Worm (Caenorhabditis elegans) whole organism, late embryonic: ENCODE results near the gene grd-8.

Experiments
- C38D4.7 ChIP-seq: fragments of 200-800 bp; sonication (Bioruptor generic); optimal IDR thresholded peaks from 2 replicates; lab custom pipeline; 2018; ENCODE audit warnings: mild to moderate bottlenecking, missing genetic modification characterization, moderate library complexity, missing compliant biosample characterization
- F13H6.1 ChIP-seq: sonication (generic microtip); optimal IDR thresholded peaks from 2 replicates; lab custom pipeline; 2016; ENCODE audit warnings: missing genetic modification characterization, missing compliant biosample characterization
- K02D7.2 ChIP-seq: sonication (generic microtip); optimal IDR thresholded peaks from 2 replicates; lab custom pipeline; 2017; ENCODE audit warnings: mild to moderate bottlenecking, missing genetic modification characterization, missing compliant biosample characterization
- T23F11.4 ChIP-seq: fragments of 200-800 bp; sonication (Bioruptor generic); optimal IDR thresholded peaks from 2 replicates; lab custom pipeline; 2018; ENCODE audit warnings: mild to moderate bottlenecking, missing genetic modification characterization, missing compliant biosample characterization
- Y22D7AL.16 ChIP-seq: sonication (generic microtip); optimal IDR thresholded peaks from 2 replicates; lab custom pipeline; 2016; ENCODE audit warnings: missing genetic modification characterization, missing compliant biosample characterization
- ahr-1 ChIP-seq: sonication (generic microtip); optimal IDR thresholded peaks from 2 replicates; lab custom pipeline; 2016; ENCODE audit warnings: missing genetic modification characterization, missing compliant biosample characterization
- ama-1 ChIP-seq: fragments of 150-350 bp; optimal IDR thresholded peaks from 2 replicates; lab custom pipeline; 2014
- ceh-18 ChIP-seq: sonication (generic microtip); optimal IDR thresholded peaks from 2 replicates; lab custom pipeline; 2016; ENCODE audit warnings: missing genetic modification characterization, missing compliant biosample characterization
- ceh-19 ChIP-seq: fragments of 200-800 bp; sonication (Bioruptor generic); optimal IDR thresholded peaks from 2 replicates; lab custom pipeline; 2018; ENCODE audit warnings: mild to moderate bottlenecking, missing genetic modification characterization, missing compliant biosample characterization
- ceh-22 ChIP-seq: sonication (generic microtip); optimal IDR thresholded peaks from 2 replicates; lab custom pipeline; 2017; ENCODE audit warnings: missing biosample characterization, missing genetic modification characterization
- ceh-24 ChIP-seq: sonication (generic microtip); optimal IDR thresholded peaks from 2 replicates; lab custom pipeline; 2016; ENCODE audit warnings: mild to moderate bottlenecking, missing genetic modification characterization, missing compliant biosample characterization
- ceh-31 ChIP-seq: sonication (generic microtip); optimal IDR thresholded peaks from 2 replicates; lab custom pipeline; 2016; ENCODE audit warnings: missing genetic modification characterization, missing compliant biosample characterization
- ceh-34 ChIP-seq: sonication (generic microtip); optimal IDR thresholded peaks from 2 replicates; lab custom pipeline; 2016; ENCODE audit warnings: mild to moderate bottlenecking, missing genetic modification characterization, missing compliant biosample characterization
- ceh-45 ChIP-seq: fragments of 200-800 bp; sonication (Bioruptor generic); IDR thresholded peaks from 2 replicates; pipeline ENCODE4 v1.3.6; 2022; ENCODE audit warnings: missing genetic modification reagents, missing genetic modification characterization, missing compliant biosample characterization
- ceh-48 ChIP-seq: sonication (generic microtip); optimal IDR thresholded peaks from 2 replicates; lab custom pipeline; 2016; ENCODE audit warnings: missing genetic modification characterization, inconsistent platforms, missing compliant biosample characterization
- ceh-6 ChIP-seq: fragments of 200-800 bp; sonication (Bioruptor generic); optimal IDR thresholded peaks from 2 replicates; lab custom pipeline; 2018; ENCODE audit warnings: mild to moderate bottlenecking, missing genetic modification characterization, missing compliant biosample characterization
- che-1 ChIP-seq: sonication (generic microtip); optimal IDR thresholded peaks from 2 replicates; lab custom pipeline; 2016; ENCODE audit warnings: mild to moderate bottlenecking, missing genetic modification characterization, missing compliant biosample characterization
- dmd-4 ChIP-seq: sonication (generic microtip); optimal IDR thresholded peaks from 2 replicates; lab custom pipeline; 2016; ENCODE audit warnings: borderline replicate concordance, missing genetic modification characterization, missing compliant biosample characterization
- elt-2 ChIP-seq: sonication (generic microtip); optimal IDR thresholded peaks from 2 replicates; lab custom pipeline; 2016; ENCODE audit warnings: missing genetic modification reagents, missing genetic modification characterization, missing compliant biosample characterization
- elt-4 ChIP-seq: sonication (generic microtip); optimal IDR thresholded peaks from 2 replicates; lab custom pipeline; 2016; ENCODE audit warnings: missing genetic modification characterization, missing compliant biosample characterization
- fax-1 ChIP-seq: sonication (generic microtip); optimal IDR thresholded peaks from 2 replicates; lab custom pipeline; 2016; ENCODE audit warnings: missing genotype, missing genetic modification characterization, missing compliant biosample characterization
- fkh-6 ChIP-seq: sonication (generic microtip); optimal IDR thresholded peaks from 2 replicates; lab custom pipeline; 2016; ENCODE audit warnings: missing genetic modification characterization, missing compliant biosample characterization
- gmeb-2 ChIP-seq: sonication (generic microtip); optimal IDR thresholded peaks from 2 replicates; lab custom pipeline; 2016; ENCODE audit warnings: missing genetic modification characterization, inconsistent platforms, missing compliant biosample characterization
- hlh-30 ChIP-seq: sonication (generic microtip); optimal IDR thresholded peaks from 2 replicates; lab custom pipeline; 2017; ENCODE audit warnings: antibody characterized with exemption, missing genetic modification characterization, missing compliant biosample characterization; ENCODE audit not compliant: insufficient read depth
- hlh-6 ChIP-seq: sonication (generic microtip); optimal IDR thresholded peaks from 2 replicates; lab custom pipeline; 2016; ENCODE audit warnings: missing genotype, missing genetic modification characterization, missing compliant biosample characterization
- hlh-8 ChIP-seq: sonication (generic microtip); optimal IDR thresholded peaks from 2 replicates; lab custom pipeline; 2016; ENCODE audit warnings: missing genotype, missing genetic modification characterization, missing compliant biosample characterization
- lin-11 ChIP-seq: fragments of 200-800 bp; sonication (Bioruptor generic); optimal IDR thresholded peaks from 2 replicates; lab custom pipeline; 2018; ENCODE audit warnings: mild to moderate bottlenecking, missing genetic modification characterization, missing compliant biosample characterization
- nfya-1 ChIP-seq: sonication (generic microtip); optimal IDR thresholded peaks from 2 replicates; lab custom pipeline; 2017; ENCODE audit warnings: missing genetic modification characterization, mild to moderate bottlenecking, missing compliant biosample characterization, antibody characterized with exemption, moderate library complexity
- nhr-11 ChIP-seq: fragments of 150-350 bp; optimal IDR thresholded peaks from 2 replicates; lab custom pipeline; 2014; ENCODE audit warnings: missing biosample characterization, missing genetic modification characterization
- nhr-232 ChIP-seq: sonication (generic microtip); optimal IDR thresholded peaks from 2 replicates; lab custom pipeline; 2016; ENCODE audit warnings: missing genetic modification characterization, missing compliant biosample characterization
- npax-4 ChIP-seq: sonication (generic microtip); optimal IDR thresholded peaks from 2 replicates; lab custom pipeline; 2016; ENCODE audit warnings: missing genetic modification characterization, missing compliant biosample characterization
- odd-2 ChIP-seq: sonication (generic microtip); optimal IDR thresholded peaks from 2 replicates; lab custom pipeline; 2017; ENCODE audit warnings: antibody characterized with exemption, mild to moderate bottlenecking, missing genetic modification characterization, missing compliant biosample characterization
- pha-2 ChIP-seq: sonication (generic microtip); optimal IDR thresholded peaks from 2 replicates; lab custom pipeline; 2017; ENCODE audit warnings: mild to moderate bottlenecking, missing genetic modification characterization, missing compliant biosample characterization
- pha-4 ChIP-seq: fragments of 150-350 bp; optimal IDR thresholded peaks from 2 replicates; lab custom pipeline; 2018; ENCODE audit warnings: missing biosample characterization, missing genetic modification reagents, missing genetic modification characterization
- pros-1 ChIP-seq: fragments of 150-350 bp; optimal IDR thresholded peaks from 2 replicates; lab custom pipeline; 2014; ENCODE audit warnings: missing biosample characterization, missing genetic modification reagents, missing genetic modification characterization
- ref-2 ChIP-seq: sonication (generic microtip); optimal IDR thresholded peaks from 2 replicates; lab custom pipeline; 2016; ENCODE audit warnings: missing genetic modification characterization, missing compliant biosample characterization
- rnt-1 ChIP-seq: sonication (generic microtip); optimal IDR thresholded peaks from 2 replicates; lab custom pipeline; 2016; ENCODE audit warnings: missing genetic modification characterization, missing compliant biosample characterization
- sdc-2 ChIP-seq: sonication (generic microtip); optimal IDR thresholded peaks from 2 replicates; lab custom pipeline; 2016; ENCODE audit warnings: missing genotype, missing genetic modification characterization, missing compliant biosample characterization
- sox-2 ChIP-seq: fragments of 200-800 bp; sonication (Bioruptor generic); IDR thresholded peaks from 2 replicates; pipeline ENCODE4 v1.3.6; 2022; ENCODE audit warnings: missing genetic modification reagents, missing genetic modification characterization, missing compliant biosample characterization
- tbx-7 ChIP-seq: sonication (generic microtip); optimal IDR thresholded peaks from 2 replicates; lab custom pipeline; 2016; ENCODE audit warnings: missing genotype, missing genetic modification characterization, missing compliant biosample characterization
- ttx-3 ChIP-seq: sonication (generic microtip); optimal IDR thresholded peaks from 2 replicates; lab custom pipeline; 2016; ENCODE audit warnings: missing genetic modification reagents, missing genetic modification characterization, missing compliant biosample characterization
- unc-3 ChIP-seq, 2 experiments: fragments of 200-800 bp in 1 of 2; sonication (Bioruptor generic) in 1 of 2; sonication (generic microtip) in 1 of 2; conservative IDR thresholded peaks in 1 of 2; optimal IDR thresholded peaks in 1 of 2; 2 replicates each; pipeline versions ENCODE4 v1.3.6 to Lab custom; 2016 to 2022; ENCODE audit warnings: missing compliant biosample characterization in 2 of 2, missing genetic modification characterization in 2 of 2, missing genetic modification reagents in 1 of 2
- unc-55 ChIP-seq: sonication (generic microtip); optimal IDR thresholded peaks from 2 replicates; lab custom pipeline; 2017; ENCODE audit warnings: missing biosample characterization, missing genetic modification reagents, missing genetic modification characterization

The grd-8 gene

ce11 chrV:7842228-7842627, at the start of gene grd-8:
grd-8 (plus strand) TSS chrV:7842528.
- TF ChIP-seq hlh-6 (tag; lab: Kevin White, UChicago), result no peak
- no peak for TF ChIP-seq elt-4 (tag; lab: Kevin White, UChicago)
- TF ChIP-seq fax-1 (tag; lab: Kevin White, UChicago), result no peak
- TF ChIP-seq T23F11.4 (GFP tag; lab: Kevin White, UChicago), result no peak
- no peak for TF ChIP-seq fkh-6 (tag; lab: Kevin White, UChicago)
- no peak for TF ChIP-seq rnt-1 (tag; lab: Kevin White, UChicago)
- no peak for TF ChIP-seq tbx-7 (tag; lab: Kevin White, UChicago)
- TF ChIP-seq ceh-6 (GFP tag; lab: Kevin White, UChicago), result no peak
- no peak for TF ChIP-seq nhr-11
- TF ChIP-seq hlh-8 (tag; lab: Kevin White, UChicago), result no peak
- no peak for TF ChIP-seq pha-4
- no peak for TF ChIP-seq ref-2 (tag; lab: Kevin White, UChicago)
- no peak for TF ChIP-seq npax-4 (tag; lab: Kevin White, UChicago)
- no peak for TF ChIP-seq hlh-30
- no peak for TF ChIP-seq ama-1
- no peak for TF ChIP-seq nfya-1 (tag; lab: Kevin White, UChicago)
- TF ChIP-seq ceh-24 (tag; lab: Kevin White, UChicago), result no peak
- TF ChIP-seq ttx-3 (tag; lab: Kevin White, UChicago), result no peak

- TF ChIP-seq ceh-19 (GFP tag; lab: Kevin White, UChicago) (no peak), nhr-11 (no peak), ceh-18 (no peak), unc-55 (no peak), hlh-8 (tag; lab: Kevin White, UChicago) (no peak), ama-1 (no peak), C38D4.7 (no peak), odd-2 (no peak), lin-11 (no peak), unc-3 (GFP tag; conservative IDR thresholded peaks at IDR 0.05; lab: Robert Waterston, UW) (no peak), unc-3 (tag; optimal IDR thresholded peaks at IDR 0.05; lab: Kevin White, UChicago) (no peak), elt-2 (tag; lab: Kevin White, UChicago) (no peak), pros-1 (no peak), sox-2 (GFP tag; lab: Robert Waterston, UW) (no peak), dmd-4 (no peak), ahr-1 (tag; lab: Kevin White, UChicago) (no peak), ceh-48 (tag; lab: Kevin White, UChicago) (no peak), ceh-45 (GFP tag; lab: Robert Waterston, UW) (no peak), hlh-6 (tag; lab: Kevin White, UChicago) (no peak), ceh-22 (tag; lab: Kevin White, UChicago) (no peak), che-1 (no peak)
These were observed 49.3 kb upstream of the grd-8 start, which contains the start of gene flp-21 for ce11 chrV:7793067-7793466. flp-21 (plus strand) TSS chrV:7793367.

ce11 chrV:7798079-7798478, 44.2 kb upstream of the grd-8 start, which contains the start of gene ZK742.7:
ZK742.7 (plus strand) TSS chrV:7798379.
- no peak for TF ChIP-seq K02D7.2 (tag; lab: Kevin White, UChicago)
- TF ChIP-seq gmeb-2 (tag; lab: Kevin White, UChicago), result no peak
- no peak for TF ChIP-seq pha-2
- TF ChIP-seq fax-1 (tag; lab: Kevin White, UChicago), result no peak
- TF ChIP-seq lin-11, result no peak
- no peak for TF ChIP-seq sdc-2 (tag; lab: Kevin White, UChicago)

ce11 chrV:7803563-7803962, 38.8 kb upstream of the grd-8 start:
- TF ChIP-seq ceh-34 (tag; lab: Kevin White, UChicago), result no peak
- no peak for TF ChIP-seq ama-1
- TF ChIP-seq nhr-232, result no peak
- TF ChIP-seq elt-2 (tag; lab: Kevin White, UChicago), result no peak
- no peak for TF ChIP-seq hlh-30
- no peak for TF ChIP-seq ceh-31 (tag; lab: Kevin White, UChicago)
- TF ChIP-seq F13H6.1 (tag; lab: Kevin White, UChicago), result no peak
- TF ChIP-seq Y22D7AL.16, result no peak
- no peak for TF ChIP-seq K02D7.2 (tag; lab: Kevin White, UChicago)
- TF ChIP-seq pha-4, result no peak
